Worm (Caenorhabditis elegans) whole organism, late embryonic: ENCODE results near the gene hlh-34.

Experiments used
- F13H6.1 ChIP-seq: sonication (generic microtip); optimal IDR thresholded peaks from 2 replicates; lab custom pipeline; 2016; ENCODE audit warnings: missing genetic modification characterization, missing compliant biosample characterization
- ets-4 ChIP-seq: sonication (generic microtip); optimal IDR thresholded peaks from 2 replicates; lab custom pipeline; 2016; ENCODE audit warnings: missing genetic modification characterization, missing compliant biosample characterization
- pqm-1 ChIP-seq: sonication (generic microtip); optimal IDR thresholded peaks from 2 replicates; lab custom pipeline; 2016; ENCODE audit warnings: missing genetic modification characterization, missing compliant biosample characterization
- ref-2 ChIP-seq: sonication (generic microtip); optimal IDR thresholded peaks from 2 replicates; lab custom pipeline; 2016; ENCODE audit warnings: missing genetic modification characterization, missing compliant biosample characterization
- rnt-1 ChIP-seq: sonication (generic microtip); optimal IDR thresholded peaks from 2 replicates; lab custom pipeline; 2016; ENCODE audit warnings: missing genetic modification characterization, missing compliant biosample characterization
- tbx-2 ChIP-seq: sonication (generic microtip); optimal IDR thresholded peaks from 2 replicates; lab custom pipeline; 2016; ENCODE audit warnings: missing genetic modification characterization, missing compliant biosample characterization
- ttx-3 ChIP-seq: sonication (generic microtip); optimal IDR thresholded peaks from 2 replicates; lab custom pipeline; 2016; ENCODE audit warnings: missing genetic modification reagents, missing genetic modification characterization, missing compliant biosample characterization
- unc-42 ChIP-seq: sonication (generic microtip); optimal IDR thresholded peaks from 2 replicates; lab custom pipeline; 2016; ENCODE audit warnings: missing genotype, missing genetic modification characterization, missing compliant biosample characterization

ce11 chrV:13671911-13672639 lies 35.1 kb downstream of the hlh-34 start, which contains the start of the genes mip-2 and F58G11.4:
- no peak for TF ChIP-seq pqm-1 (tag; lab: Kevin White, UChicago)
- TF ChIP-seq ttx-3 (tag; lab: Kevin White, UChicago): no peak
- no peak for TF ChIP-seq ref-2
- TF ChIP-seq rnt-1: no peak
- no peak for TF ChIP-seq F13H6.1
- no peak for TF ChIP-seq tbx-2
- TF ChIP-seq unc-42: no peak
- TF ChIP-seq ets-4 (tag; lab: Kevin White, UChicago): no peak
